Worm (Caenorhabditis elegans): ENCODE measurements around the gene T21D9.2.
A peak's percentile ranks its signal among the peaks of the same experiment; 100 is the strongest.

T21D9.2 gene

DNA sequence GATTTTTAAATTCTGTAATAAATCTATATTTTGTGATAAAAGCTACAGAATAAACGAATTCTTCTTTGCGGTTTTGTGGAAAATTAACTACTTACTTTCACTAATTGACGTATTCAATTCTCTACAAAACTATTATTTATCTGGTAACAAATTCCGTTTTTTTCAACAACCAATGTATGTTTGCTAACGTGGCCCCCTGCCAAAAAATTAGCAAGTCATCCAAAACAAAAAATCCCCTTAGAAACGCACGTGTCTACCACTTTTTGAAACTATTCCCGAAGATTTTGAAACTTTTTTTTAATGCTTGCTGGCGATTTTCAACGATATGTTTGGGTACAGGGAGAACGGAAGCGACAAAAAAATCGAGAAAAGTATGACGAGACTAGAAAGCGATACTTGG lies 11.7 kb downstream of the T21D9.2 start, which contains the start of gene F49H12.2:
Gene F49H12.2 (plus strand): TSS at position 301 of the 400 bp plus-strand sequence.
- no peak for TF ChIP-seq snpc-4 (tag; optimal IDR thresholded peaks at IDR 0.05)
- TF ChIP-seq nhr-23 (tag; optimal IDR thresholded peaks at IDR 0.05), result no peak
- TF ChIP-seq fos-1 (tag; optimal IDR thresholded peaks at IDR 0.05), result no peak

DNA sequence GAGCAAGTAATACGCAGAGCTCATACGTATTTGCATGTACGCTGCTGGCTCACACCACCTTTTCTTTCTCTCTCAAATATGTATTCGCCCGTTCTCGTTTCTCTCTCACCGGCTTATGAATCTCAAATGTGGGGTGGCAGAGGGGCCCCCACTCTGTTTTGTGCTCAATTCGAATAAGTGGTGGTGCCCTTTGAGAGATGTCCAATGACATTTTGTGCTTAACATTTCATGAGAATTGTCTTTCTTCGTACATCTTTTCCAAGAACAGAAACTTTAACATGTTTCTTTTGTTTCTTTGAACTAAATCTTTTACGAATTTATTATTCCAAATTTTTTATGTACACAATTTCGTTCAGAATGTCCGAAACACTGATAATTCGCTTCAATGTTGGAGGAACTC lies 12.7 kb downstream of the T21D9.2 start, which contains the start of gene F49H12.3:
Gene F49H12.3 (plus strand): TSS at position 357 of the 400 bp plus-strand sequence.
- TF ChIP-seq mml-1 (tag; optimal IDR thresholded peaks at IDR 0.05) (no peak), lsy-12 (tag; optimal IDR thresholded peaks at IDR 0.05) (no peak), elt-2 (tag; optimal IDR thresholded peaks at IDR 0.05) (no peak), ceh-9 (tag; optimal IDR thresholded peaks at IDR 0.05) (no peak), nhr-43 (tag; optimal IDR thresholded peaks at IDR 0.05; ENCODE audit: poor library complexity, severe bottlenecking) (no peak), fkh-10 (GFP tag; optimal IDR thresholded peaks at IDR 0.05) (no peak), ceh-28 (tag; optimal IDR thresholded peaks at IDR 0.05) (no peak)

DNA sequence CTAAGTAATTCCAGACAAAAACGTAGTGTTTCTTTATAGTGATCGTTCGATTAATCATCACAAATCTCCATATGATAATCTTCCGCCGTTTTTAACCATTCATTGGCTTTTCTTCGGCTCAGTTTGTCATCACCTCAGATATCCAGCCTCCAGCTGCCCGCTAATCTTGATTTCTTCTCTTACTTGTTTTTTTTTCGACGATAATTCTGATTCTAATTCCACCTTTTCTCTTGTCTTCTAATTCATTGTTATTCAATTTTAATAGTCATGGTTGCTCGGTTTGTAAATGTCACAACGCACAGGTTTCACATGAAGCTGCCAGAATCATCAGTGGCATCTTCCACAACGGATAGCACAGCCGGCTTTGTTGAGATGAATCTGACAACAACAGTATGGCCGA lies 17.2 kb downstream of the T21D9.2 start, which contains the start of gene F49H12.4:
Gene F49H12.4 (plus strand): TSS at position 301 of the 400 bp plus-strand sequence.
- TF ChIP-seq elt-3 (tag; optimal IDR thresholded peaks at IDR 0.05), result no peak
- no peak for TF ChIP-seq unc-62 (GFP tag; optimal IDR thresholded peaks at IDR 0.05)
- TF ChIP-seq elt-1 (tag; optimal IDR thresholded peaks at IDR 0.05), result no peak
- no peak for TF ChIP-seq aly-2 (tag; optimal IDR thresholded peaks at IDR 0.05)
- TF ChIP-seq lin-39 (tag; optimal IDR thresholded peaks at IDR 0.05), result no peak

ce11 chrX:2078822-2079221 lies 17.9 kb downstream of the T21D9.2 start:
- TF ChIP-seq ZK546.5 (tag; optimal IDR thresholded peaks at IDR 0.05), result no peak
- no peak for TF ChIP-seq mdl-1 (tag; optimal IDR thresholded peaks at IDR 0.05)
- TF ChIP-seq lin-39 (tag; optimal IDR thresholded peaks at IDR 0.05), result no peak
- TF ChIP-seq zag-1 (tag; optimal IDR thresholded peaks at IDR 0.05), result no peak
- TF ChIP-seq nhr-67 (tag; optimal IDR thresholded peaks at IDR 0.05), result no peak
- TF ChIP-seq ztf-4 (tag; optimal IDR thresholded peaks at IDR 0.05), result no peak
- no peak for TF ChIP-seq ceh-16 (tag; optimal IDR thresholded peaks at IDR 0.05)
- TF ChIP-seq egl-5 (tag; optimal IDR thresholded peaks at IDR 0.05), result no peak
- TF ChIP-seq hmg-11 (tag; optimal IDR thresholded peaks at IDR 0.05), result no peak
- TF ChIP-seq nhr-12 (tag; optimal IDR thresholded peaks at IDR 0.05), result no peak
- TF ChIP-seq fos-1 (tag; optimal IDR thresholded peaks at IDR 0.05), result no peak
- TF ChIP-seq nhr-237 (tag; optimal IDR thresholded peaks at IDR 0.05), result no peak
- TF ChIP-seq pha-4 (tag; optimal IDR thresholded peaks at IDR 0.05), result no peak
- no peak for TF ChIP-seq lsy-12 (tag; optimal IDR thresholded peaks at IDR 0.05)
- TF ChIP-seq ama-1 (optimal IDR thresholded peaks at IDR 0.05), result no peak
- TF ChIP-seq nhr-77 (tag; optimal IDR thresholded peaks at IDR 0.05), result no peak
- TF ChIP-seq egl-27 (tag; optimal IDR thresholded peaks at IDR 0.05), result no peak
- no peak for TF ChIP-seq unc-62 (GFP tag; optimal IDR thresholded peaks at IDR 0.05)
- no peak for TF ChIP-seq nhr-11 (tag; optimal IDR thresholded peaks at IDR 0.05)
- TF ChIP-seq nhr-25 (tag; optimal IDR thresholded peaks at IDR 0.05), result no peak

DNA sequence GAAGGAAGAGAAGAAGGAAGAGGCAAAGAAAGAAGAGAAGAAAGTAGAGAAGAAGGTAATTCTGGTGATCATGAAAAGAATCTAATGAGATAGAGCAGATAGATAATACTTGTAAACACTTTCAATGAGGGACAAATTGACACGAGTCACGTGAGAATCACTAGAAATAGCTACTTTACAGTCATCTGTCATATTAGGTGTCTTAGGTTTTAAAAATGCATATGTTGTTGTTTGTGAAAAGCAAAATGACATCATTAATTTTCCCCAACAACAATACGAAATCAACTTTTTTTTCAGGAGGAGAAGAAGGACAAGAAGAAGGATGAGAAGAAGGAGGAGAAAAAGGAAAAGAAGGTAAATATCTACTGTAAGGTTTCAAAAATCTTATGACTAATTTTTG lies 21.5 kb downstream of the T21D9.2 start:
- TF ChIP-seq elt-2 (tag; optimal IDR thresholded peaks at IDR 0.05) (no peak), elt-1 (tag; optimal IDR thresholded peaks at IDR 0.05) (peak; percentile 20)

DNA sequence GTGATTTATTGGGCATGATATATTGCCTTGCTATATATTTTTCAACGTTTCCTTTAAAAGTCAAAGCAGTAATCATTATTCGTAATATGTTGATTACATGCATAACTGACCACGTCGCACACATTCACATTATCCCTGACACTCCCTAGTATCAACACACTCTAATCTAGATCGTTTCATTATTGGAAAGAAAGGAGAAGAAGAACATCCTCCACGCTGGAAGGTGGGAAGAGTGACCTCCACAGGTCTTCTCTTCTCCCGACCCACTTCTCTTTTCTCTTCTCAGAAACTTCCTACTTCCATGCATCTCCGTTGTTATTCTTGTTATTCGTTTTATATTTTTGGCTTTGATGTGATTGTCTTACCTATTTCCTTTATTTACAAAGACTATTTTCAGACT lies 22.6 kb downstream of the T21D9.2 start, which contains the start of gene txdc-12.2:
Gene txdc-12.2 (plus strand): TSS at position 396 of the 400 bp plus-strand sequence.
- peak; percentile 87 for TF ChIP-seq nhr-23 (tag; optimal IDR thresholded peaks at IDR 0.05)
- TF ChIP-seq nhr-12 (tag; optimal IDR thresholded peaks at IDR 0.05), result no peak
- no peak for TF ChIP-seq nhr-43 (tag; optimal IDR thresholded peaks at IDR 0.05; ENCODE audit: poor library complexity, severe bottlenecking)
- no peak for TF ChIP-seq nhr-28 (tag; optimal IDR thresholded peaks at IDR 0.05)
- TF ChIP-seq pqm-1 (tag; optimal IDR thresholded peaks at IDR 0.05), result no peak
- no peak for TF ChIP-seq zag-1 (tag; optimal IDR thresholded peaks at IDR 0.05)
- TF ChIP-seq R02D3.7 (tag; optimal IDR thresholded peaks at IDR 0.05), result no peak
- no peak for TF ChIP-seq nfya-1 (tag; optimal IDR thresholded peaks at IDR 0.05; ENCODE audit: insufficient read depth)
- TF ChIP-seq pha-4 (tag; optimal IDR thresholded peaks at IDR 0.05), result no peak
- TF ChIP-seq egl-5 (tag; optimal IDR thresholded peaks at IDR 0.05), result peak; percentile 20
- TF ChIP-seq sea-2 (GFP tag; optimal IDR thresholded peaks at IDR 0.05), result no peak
- no peak for TF ChIP-seq aly-2 (tag; optimal IDR thresholded peaks at IDR 0.05)
- no peak for TF ChIP-seq mml-1 (tag; optimal IDR thresholded peaks at IDR 0.05)
- no peak for TF ChIP-seq mdl-1 (tag; optimal IDR thresholded peaks at IDR 0.05)
- no peak for TF ChIP-seq elt-3 (tag; optimal IDR thresholded peaks at IDR 0.05)
- no peak for TF ChIP-seq fos-1 (tag; optimal IDR thresholded peaks at IDR 0.05)
- TF ChIP-seq ceh-9 (tag; optimal IDR thresholded peaks at IDR 0.05), result no peak
- no peak for TF ChIP-seq fkh-2 (tag; optimal IDR thresholded peaks at IDR 0.05)
- no peak for TF ChIP-seq unc-39 (tag; optimal IDR thresholded peaks at IDR 0.05)
- no peak for TF ChIP-seq ceh-28 (tag; optimal IDR thresholded peaks at IDR 0.05)
- peak; percentile 59 for TF ChIP-seq nhr-25 (tag; optimal IDR thresholded peaks at IDR 0.05)
- no peak for TF ChIP-seq lin-39 (tag; optimal IDR thresholded peaks at IDR 0.05)
- TF ChIP-seq elt-2 (tag; optimal IDR thresholded peaks at IDR 0.05), result no peak
- TF ChIP-seq tbx-2 (tag; optimal IDR thresholded peaks at IDR 0.05), result no peak
